Worm (Caenorhabditis elegans): Measurements from ENCODE around the gene F02E11.2.

ce11 chrII:3267815-3268214, 5.2 kb downstream of the F02E11.2 start:
- TF ChIP-seq mdl-1 (tag; optimal IDR thresholded peaks at IDR 0.05) (no peak), nhr-12 (tag; optimal IDR thresholded peaks at IDR 0.05) (no peak), ZK546.5 (tag; optimal IDR thresholded peaks at IDR 0.05) (no peak), dmd-4 (tag; optimal IDR thresholded peaks at IDR 0.05) (no peak), skn-1 (tag; optimal IDR thresholded peaks at IDR 0.05) (no peak), crh-2 (tag; optimal IDR thresholded peaks at IDR 0.05) (peak; percentile 12), F13H6.1 (tag; optimal IDR thresholded peaks at IDR 0.05) (no peak), ztf-4 (tag; optimal IDR thresholded peaks at IDR 0.05) (no peak), ceh-16 (tag; optimal IDR thresholded peaks at IDR 0.05) (no peak), nhr-10 (tag; optimal IDR thresholded peaks at IDR 0.05) (no peak), lin-13 (GFP tag; optimal IDR thresholded peaks at IDR 0.05) (no peak), lin-39 (tag; optimal IDR thresholded peaks at IDR 0.05) (no peak), nhr-129 (tag; optimal IDR thresholded peaks at IDR 0.05) (no peak), lin-11 (tag; optimal IDR thresholded peaks at IDR 0.05) (no peak)
